Fruit fly (Drosophila melanogaster) whole organism, embryonic: ENCODE data around the gene CG15160.
A peak's percentile ranks its signal among the peaks of the same experiment; 100 is the strongest.

ENCODE experiments used
- Ada2b ChIP-seq: fragments of 200-800 bp; sonication (Bioruptor generic); IDR thresholded peaks from 2 replicates; pipeline ENCODE4 v1.3.6; 2022; ENCODE audit warnings: missing biosample characterization, missing genetic modification characterization
- CG10959 ChIP-seq: fragments of 200-800 bp; sonication (Bioruptor generic); IDR thresholded peaks from 2 replicates; pipeline ENCODE4 v1.3.6; 2022; ENCODE audit warnings: missing biosample characterization, missing genetic modification characterization
- CG11093 ChIP-seq: fragments of 200-800 bp; sonication (Bioruptor generic); IDR thresholded peaks from 3 replicates; pipeline ENCODE4 v1.3.6; 2022; ENCODE audit warnings: missing biosample characterization, missing genetic modification characterization
- CG11398 ChIP-seq: fragments of 200-800 bp; sonication (Bioruptor generic); optimal IDR thresholded peaks from 2 replicates; lab custom pipeline; 2016; ENCODE audit warnings: missing biosample characterization, missing genetic modification characterization
- CG11723 ChIP-seq: fragments of 200-800 bp; sonication (Bioruptor generic); optimal IDR thresholded peaks from 2 replicates; lab custom pipeline; 2017; ENCODE audit warnings: missing biosample characterization, mild to moderate bottlenecking, missing genetic modification characterization
- CG12071 ChIP-seq: fragments of 200-800 bp; sonication (Bioruptor generic); optimal IDR thresholded peaks from 3 replicates; lab custom pipeline; 2018; ENCODE audit warnings: missing biosample characterization, mild to moderate bottlenecking, missing genetic modification characterization
- CG12236 ChIP-seq: fragments of 200-800 bp; sonication (Bioruptor generic); optimal IDR thresholded peaks from 2 replicates; lab custom pipeline; 2016; ENCODE audit warnings: missing biosample characterization, missing genetic modification characterization
- CG15269 ChIP-seq: fragments of 200-800 bp; sonication (Bioruptor generic); optimal IDR thresholded peaks from 2 replicates; lab custom pipeline; 2018; ENCODE audit warnings: missing biosample characterization, mild to moderate bottlenecking, missing genetic modification characterization, moderate library complexity
- CG15514 ChIP-seq: fragments of 200-800 bp; sonication (Bioruptor generic); optimal IDR thresholded peaks from 3 replicates; lab custom pipeline; 2017; ENCODE audit warnings: missing biosample characterization, missing genetic modification characterization, mild to moderate bottlenecking, moderate library complexity, missing genetic modification reagents
- CG15696 ChIP-seq: fragments of 200-800 bp; sonication (Bioruptor generic); optimal IDR thresholded peaks from 2 replicates; lab custom pipeline; 2019; ENCODE audit warnings: missing biosample characterization, mild to moderate bottlenecking, missing genetic modification characterization, moderate library complexity
- CG17186 ChIP-seq: fragments of 200-800 bp; sonication (Bioruptor generic); optimal IDR thresholded peaks from 3 replicates; lab custom pipeline; 2017; ENCODE audit warnings: missing biosample characterization, missing genetic modification reagents, missing genetic modification characterization
- CG18619 ChIP-seq: fragments of 200-800 bp; sonication (Bioruptor generic); optimal IDR thresholded peaks from 3 replicates; lab custom pipeline; 2017; ENCODE audit warnings: missing biosample characterization, mild to moderate bottlenecking, missing genetic modification characterization
- CG2199 ChIP-seq: fragments of 200-800 bp; sonication (Bioruptor generic); IDR thresholded peaks from 3 replicates; pipeline ENCODE4 v1.3.6; 2022; ENCODE audit warnings: missing biosample characterization, missing genetic modification characterization
- CG4360 ChIP-seq: fragments of 200-800 bp; sonication (Bioruptor generic); IDR thresholded peaks from 2 replicates; pipeline ENCODE4 v1.3.6; 2022; ENCODE audit warnings: missing biosample characterization, missing genetic modification characterization
- CG4617 ChIP-seq: fragments of 200-800 bp; sonication (Bioruptor generic); optimal IDR thresholded peaks from 3 replicates; lab custom pipeline; 2016; ENCODE audit warnings: missing biosample characterization, missing genetic modification characterization, borderline replicate concordance
- CG8089 ChIP-seq: fragments of 200-800 bp; sonication (Bioruptor generic); optimal IDR thresholded peaks from 3 replicates; lab custom pipeline; 2016; ENCODE audit warnings: missing biosample characterization, missing genetic modification characterization
- CG9215 ChIP-seq: fragments of 200-800 bp; sonication (Bioruptor generic); IDR thresholded peaks from 2 replicates; pipeline ENCODE4 v1.3.6; 2022; ENCODE audit warnings: missing biosample characterization, missing genetic modification characterization
- D19A ChIP-seq: fragments of 200-800 bp; optimal IDR thresholded peaks from 3 replicates; lab custom pipeline; 2019; ENCODE audit warnings: missing biosample characterization, mild to moderate bottlenecking, missing genetic modification characterization, moderate library complexity
- Drgx ChIP-seq: fragments of 200-800 bp; sonication (Bioruptor generic); IDR thresholded peaks from 2 replicates; pipeline ENCODE4 v1.3.6; 2022; ENCODE audit warnings: missing biosample characterization, missing genetic modification characterization
- E2f1 ChIP-seq: fragments of 200-800 bp; sonication (Bioruptor generic); IDR thresholded peaks from 2 replicates; pipeline ENCODE4 v1.3.6; 2022; ENCODE audit warnings: missing biosample characterization, missing genetic modification characterization
- Elba2 ChIP-seq: fragments of 200-800 bp; sonication (Bioruptor generic); optimal IDR thresholded peaks from 3 replicates; lab custom pipeline; 2016; ENCODE audit warnings: missing biosample characterization, missing genetic modification characterization
- Gug ChIP-seq: fragments of 200-800 bp; sonication (Bioruptor generic); IDR thresholded peaks from 4 replicates; pipeline ENCODE4 v1.3.6; 2022; ENCODE audit warnings: missing biosample characterization, missing genetic modification characterization
- Hr39 ChIP-seq: fragments of >200 bp; optimal IDR thresholded peaks from 2 replicates; lab custom pipeline; 2017
- Kr ChIP-seq: fragments of 200-800 bp; sonication (Bioruptor generic); optimal IDR thresholded peaks from 2 replicates; lab custom pipeline; 2017; ENCODE audit warnings: missing biosample characterization, mild to moderate bottlenecking, missing genetic modification characterization
- NK7.1 ChIP-seq: fragments of 200-800 bp; sonication (Bioruptor generic); optimal IDR thresholded peaks from 3 replicates; lab custom pipeline; 2016; ENCODE audit warnings: missing biosample characterization, missing genetic modification characterization
- ab ChIP-seq: fragments of 200-800 bp; sonication (Bioruptor generic); optimal IDR thresholded peaks from 2 replicates; lab custom pipeline; 2016; ENCODE audit warnings: missing biosample characterization, missing genetic modification characterization
- ash1 ChIP-seq: fragments of 200-800 bp; sonication (Bioruptor generic); optimal IDR thresholded peaks from 2 replicates; lab custom pipeline; 2018; ENCODE audit warnings: missing biosample characterization, mild to moderate bottlenecking, missing genetic modification characterization
- az2 ChIP-seq: fragments of 200-800 bp; sonication (Bioruptor generic); optimal IDR thresholded peaks from 3 replicates; lab custom pipeline; 2016; ENCODE audit warnings: missing biosample characterization, missing genetic modification characterization
- br ChIP-seq: fragments of >200 bp; optimal IDR thresholded peaks from 2 replicates; lab custom pipeline; 2017
- cato ChIP-seq: fragments of 200-800 bp; sonication (Bioruptor generic); optimal IDR thresholded peaks from 2 replicates; lab custom pipeline; 2016; ENCODE audit warnings: missing biosample characterization, missing genetic modification characterization, borderline replicate concordance
- dmrt11E ChIP-seq: fragments of 200-800 bp; sonication (Bioruptor generic); optimal IDR thresholded peaks from 3 replicates; lab custom pipeline; 2018; ENCODE audit warnings: missing biosample characterization, mild to moderate bottlenecking, missing genetic modification characterization, moderate library complexity
- dmrt99B ChIP-seq: fragments of 200-800 bp; sonication (Bioruptor generic); optimal IDR thresholded peaks from 2 replicates; lab custom pipeline; 2018; ENCODE audit warnings: missing biosample characterization, mild to moderate bottlenecking, missing genetic modification characterization, moderate library complexity
- dpn ChIP-seq, 2 experiments: fragments of 200-800 bp; sonication (Bioruptor generic); optimal IDR thresholded peaks; 3 replicates each; lab custom pipeline; 2016; ENCODE audit warnings: missing biosample characterization in 2 of 2, missing genetic modification characterization in 2 of 2
- gfzf ChIP-seq: fragments of 200-800 bp; sonication (Bioruptor generic); optimal IDR thresholded peaks from 2 replicates; lab custom pipeline; 2016; ENCODE audit warnings: missing biosample characterization, mild to moderate bottlenecking, missing genetic modification characterization, moderate library complexity
- hbn ChIP-seq: fragments of 200-800 bp; sonication (Bioruptor generic); IDR thresholded peaks from 2 replicates; pipeline ENCODE4 v1.3.6; 2022; ENCODE audit warnings: missing biosample characterization, missing genetic modification characterization; ENCODE audit not compliant: partially characterized antibody
- insv ChIP-seq, 2 experiments: fragments of 200-800 bp; sonication (Bioruptor generic); optimal IDR thresholded peaks; 3 replicates each; lab custom pipeline; 2016 to 2018; ENCODE audit warnings: missing biosample characterization in 2 of 2, missing genetic modification characterization in 2 of 2
- lilli ChIP-seq: fragments of 200-800 bp; sonication (Bioruptor generic); optimal IDR thresholded peaks from 3 replicates; lab custom pipeline; 2016; ENCODE audit warnings: missing biosample characterization, missing genetic modification characterization
- lov ChIP-seq, 2 experiments: fragments of 200-800 bp in 1 of 2; fragments of >200 bp in 1 of 2; sonication (Bioruptor generic) in 1 of 2; IDR thresholded peaks in 1 of 2; optimal IDR thresholded peaks in 1 of 2; 2 replicates in 1 of 2; 3 replicates in 1 of 2; pipeline versions ENCODE4 v1.3.6 to Lab custom; 2017 to 2022; ENCODE audit warnings: missing biosample characterization in 1 of 2, missing genetic modification characterization in 1 of 2
- mirr ChIP-seq: fragments of 200-800 bp; sonication (Bioruptor generic); optimal IDR thresholded peaks from 3 replicates; lab custom pipeline; 2018; ENCODE audit warnings: missing biosample characterization, mild to moderate bottlenecking, missing genetic modification characterization
- mld ChIP-seq: fragments of 200-800 bp; sonication (Bioruptor generic); IDR thresholded peaks from 3 replicates; pipeline ENCODE4 v1.3.6; 2022; ENCODE audit warnings: missing biosample characterization, missing genetic modification characterization; ENCODE audit not compliant: partially characterized antibody
- nerfin-2 ChIP-seq: fragments of 200-800 bp; sonication (Bioruptor generic); IDR thresholded peaks from 2 replicates; pipeline ENCODE4 v1.3.6; 2022; ENCODE audit warnings: missing biosample characterization, missing genetic modification characterization; ENCODE audit not compliant: partially characterized antibody
- odd ChIP-seq: fragments of 200-800 bp; sonication (Bioruptor generic); optimal IDR thresholded peaks from 2 replicates; lab custom pipeline; 2017; ENCODE audit warnings: missing biosample characterization, mild to moderate bottlenecking, missing genetic modification characterization
- onecut ChIP-seq: fragments of 200-800 bp; sonication (Bioruptor generic); IDR thresholded peaks from 2 replicates; pipeline ENCODE4 v1.3.6; 2022; ENCODE audit warnings: missing biosample characterization, missing genetic modification characterization
- pho ChIP-seq: fragments of 200-800 bp; sonication (Bioruptor generic); optimal IDR thresholded peaks from 2 replicates; lab custom pipeline; 2016; ENCODE audit warnings: missing biosample characterization, missing genetic modification characterization
- pnt ChIP-seq: fragments of 200-800 bp; sonication (Bioruptor generic); optimal IDR thresholded peaks from 3 replicates; lab custom pipeline; 2016; ENCODE audit warnings: missing biosample characterization, missing genetic modification characterization
- pum ChIP-seq: fragments of 200-800 bp; sonication (Bioruptor generic); optimal IDR thresholded peaks from 2 replicates; lab custom pipeline; 2016; ENCODE audit warnings: missing biosample characterization, missing genetic modification characterization
- salm ChIP-seq: fragments of 200-800 bp; sonication (Bioruptor generic); optimal IDR thresholded peaks from 2 replicates; lab custom pipeline; 2018; ENCODE audit warnings: missing biosample characterization, mild to moderate bottlenecking, missing genetic modification characterization
- schlank ChIP-seq: fragments of 200-800 bp; sonication (Bioruptor generic); optimal IDR thresholded peaks from 2 replicates; lab custom pipeline; 2018; ENCODE audit warnings: missing biosample characterization, mild to moderate bottlenecking, missing genetic modification characterization
- sqz ChIP-seq: fragments of 200-800 bp; sonication (Bioruptor generic); optimal IDR thresholded peaks from 3 replicates; lab custom pipeline; 2018; ENCODE audit warnings: missing biosample characterization, mild to moderate bottlenecking, missing genetic modification characterization
- sug ChIP-seq: fragments of 200-800 bp; optimal IDR thresholded peaks from 2 replicates; lab custom pipeline; 2019; ENCODE audit warnings: missing biosample characterization, mild to moderate bottlenecking, missing genetic modification characterization, moderate library complexity
- trh ChIP-seq: fragments of 200-800 bp; sonication (Bioruptor generic); optimal IDR thresholded peaks from 2 replicates; lab custom pipeline; 2016; ENCODE audit warnings: missing biosample characterization, missing genetic modification characterization
- zfh2 ChIP-seq: fragments of 200-800 bp; sonication (Bioruptor generic); optimal IDR thresholded peaks from 2 replicates; lab custom pipeline; 2016; ENCODE audit warnings: missing biosample characterization, missing genetic modification characterization

The CG15160 gene

dm6 chr2L:18548753-18549152, 41.9 kb upstream of the CG15160 start (continued):
- TF ChIP-seq odd (GFP tag; lab: Kevin White, UChicago) = peak; percentile 15
- no peak for TF ChIP-seq az2 (GFP tag; lab: Kevin White, UChicago)
- no peak for TF ChIP-seq ash1 (GFP tag; lab: Kevin White, UChicago)
- no peak for TF ChIP-seq pum (GFP tag; lab: Kevin White, UChicago)
- TF ChIP-seq trh (GFP tag; lab: Kevin White, UChicago) = no peak
- peak in 1 of 2 experiments; percentile 25 for TF ChIP-seq dpn (GFP tag; optimal IDR thresholded peaks at IDR 0.05; lab: Kevin White, UChicago)
- TF ChIP-seq onecut (GFP tag; lab: Robert Waterston, UW) = no peak
- no peak for TF ChIP-seq mld
- TF ChIP-seq sqz = no peak
- 0 out of 3 replicates have a peak, but pooled peaks have one; percentile 54 for TF ChIP-seq CG2199 (GFP tag; lab: Robert Waterston, UW)
- TF ChIP-seq CG8089 (GFP tag; lab: Kevin White, UChicago) = no peak
- TF ChIP-seq D19A (tag; lab: Kevin White, UChicago) = no peak
- no peak for TF ChIP-seq CG10959
- no peak for TF ChIP-seq Ada2b
- no peak for TF ChIP-seq CG11723 (GFP tag; lab: Kevin White, UChicago)
- TF ChIP-seq CG4360 (GFP tag; lab: Robert Waterston, UW) = no peak
- TF ChIP-seq CG9215 (GFP tag; lab: Robert Waterston, UW) = no peak
- TF ChIP-seq Gug (GFP tag; lab: Robert Waterston, UW) = no peak
- TF ChIP-seq Kr (GFP tag; lab: Kevin White, UChicago) = no peak
- no peak for TF ChIP-seq dmrt11E (tag; lab: Kevin White, UChicago)
- TF ChIP-seq Drgx (GFP tag; lab: Robert Waterston, UW) = peak; percentile 75
- TF ChIP-seq nerfin-2 (GFP tag; lab: Robert Waterston, UW) = no peak
- no peak for TF ChIP-seq NK7.1 (GFP tag; lab: Kevin White, UChicago)
- no peak for TF ChIP-seq E2f1 (GFP tag; lab: Robert Waterston, UW)
- peak; percentile 29 for TF ChIP-seq sug (tag; lab: Kevin White, UChicago)
- no peak for TF ChIP-seq CG4617 (GFP tag; lab: Kevin White, UChicago)
- TF ChIP-seq ab (GFP tag; lab: Kevin White, UChicago) = no peak
- TF ChIP-seq Hr39 (lab: Kevin White, UChicago) = no peak
- no peak for TF ChIP-seq Elba2 (GFP tag; lab: Kevin White, UChicago)
- TF ChIP-seq CG15269 (tag; lab: Kevin White, UChicago) = peak; percentile 57
- TF ChIP-seq CG11093 (GFP tag; lab: Robert Waterston, UW) = no peak
- TF ChIP-seq pho (GFP tag; lab: Kevin White, UChicago) = no peak
- TF ChIP-seq br (lab: Kevin White, UChicago) = no peak
- TF ChIP-seq mirr (GFP tag; lab: Kevin White, UChicago) = peak; percentile 3
- no peak for TF ChIP-seq CG12236
- TF ChIP-seq CG15514 = peak; percentile 8
- TF ChIP-seq CG18619 (GFP tag; lab: Kevin White, UChicago) = no peak
- TF ChIP-seq CG17186 (GFP tag; lab: Kevin White, UChicago) = no peak
- no peak for TF ChIP-seq CG15696
- no peak for TF ChIP-seq hbn (GFP tag; lab: Robert Waterston, UW)
- TF ChIP-seq gfzf (GFP tag; lab: Kevin White, UChicago) = no peak
- no peak for TF ChIP-seq cato (GFP tag; lab: Kevin White, UChicago)
- TF ChIP-seq lov (optimal IDR thresholded peaks at IDR 0.05; lab: Kevin White, UChicago) = no peak
- TF ChIP-seq lov (GFP tag; IDR thresholded peaks at IDR 0.05; lab: Robert Waterston, UW) = no peak
- TF ChIP-seq insv (GFP tag; optimal IDR thresholded peaks at IDR 0.05; lab: Kevin White, UChicago) = no peak
- TF ChIP-seq dmrt99B (tag; lab: Kevin White, UChicago) = peak; percentile 66
- no peak for TF ChIP-seq CG12071
- no peak for TF ChIP-seq CG11398
- TF ChIP-seq lilli = no peak
- no peak for TF ChIP-seq schlank (tag; lab: Kevin White, UChicago)
- no peak for TF ChIP-seq salm (tag; lab: Kevin White, UChicago)
- no peak for TF ChIP-seq pnt (GFP tag; lab: Kevin White, UChicago)
- TF ChIP-seq zfh2 (GFP tag; lab: Kevin White, UChicago) = no peak
